Fruit fly (Drosophila melanogaster): ENCODE results near the gene tmod.

tmod gene

DNA sequence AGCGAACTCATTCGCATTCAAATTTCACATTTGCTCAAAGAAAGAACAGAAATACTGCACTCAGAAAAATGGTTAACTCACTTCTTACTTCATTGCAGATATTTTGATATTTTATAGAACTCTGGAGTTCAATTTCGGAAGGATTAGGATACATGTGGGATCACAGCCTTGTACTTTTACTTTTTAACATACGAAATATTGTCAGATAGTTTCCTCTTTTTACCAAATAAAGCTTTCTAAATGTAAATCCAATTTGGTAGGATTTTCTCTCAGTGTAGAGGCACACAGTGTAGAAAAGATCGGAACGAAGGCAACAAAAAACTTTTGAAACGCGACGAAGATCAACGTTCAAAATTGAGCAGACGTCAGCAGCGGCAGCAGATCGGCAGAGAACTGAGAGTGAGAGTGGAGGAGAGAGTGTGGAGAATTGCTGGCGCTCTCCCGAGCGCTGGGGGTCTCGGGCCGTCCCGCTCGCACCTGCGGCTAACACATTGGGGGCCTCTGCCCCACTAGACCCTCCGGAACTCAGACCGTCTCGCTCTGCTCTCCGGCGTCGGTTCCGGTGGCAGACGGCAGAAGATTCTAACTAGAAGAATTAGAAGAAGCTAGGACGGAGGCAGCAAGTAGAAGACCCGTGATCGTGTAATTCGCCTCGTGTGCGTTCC is at the start of gene tmod:
tmod (plus strand) TSS at position 619 of the 665 bp plus-strand sequence.
- peak; percentile 63 for TF ChIP-seq CG17801 (GFP tag; optimal IDR thresholded peaks at IDR 0.05; ENCODE audit: partially characterized antibody)

DNA sequence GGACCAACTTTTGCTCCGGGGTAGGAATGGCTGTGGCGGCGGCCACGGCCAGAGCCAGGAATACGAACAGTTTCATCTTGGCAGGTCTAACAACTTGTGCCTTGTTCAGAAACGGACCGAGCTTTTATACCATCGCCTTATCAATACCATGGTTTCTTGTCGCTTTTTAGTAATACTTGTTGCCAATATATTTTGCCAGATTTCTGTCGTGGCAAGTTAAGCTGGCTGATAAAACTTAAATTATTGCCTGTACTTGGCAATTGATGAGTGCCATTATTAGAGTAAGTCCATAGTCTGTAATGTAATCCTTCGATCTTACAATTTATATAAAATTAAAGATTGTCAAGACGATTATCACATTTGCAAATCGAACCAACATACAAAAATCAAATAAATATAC is 44.6 kb upstream of the tmod start, which contains the start of gene Jon99Fii:
Jon99Fii (minus strand) TSS at position 101 of the 400 bp plus-strand sequence.
- TF ChIP-seq CG17801 (GFP tag; optimal IDR thresholded peaks at IDR 0.05; ENCODE audit: partially characterized antibody): no peak

DNA sequence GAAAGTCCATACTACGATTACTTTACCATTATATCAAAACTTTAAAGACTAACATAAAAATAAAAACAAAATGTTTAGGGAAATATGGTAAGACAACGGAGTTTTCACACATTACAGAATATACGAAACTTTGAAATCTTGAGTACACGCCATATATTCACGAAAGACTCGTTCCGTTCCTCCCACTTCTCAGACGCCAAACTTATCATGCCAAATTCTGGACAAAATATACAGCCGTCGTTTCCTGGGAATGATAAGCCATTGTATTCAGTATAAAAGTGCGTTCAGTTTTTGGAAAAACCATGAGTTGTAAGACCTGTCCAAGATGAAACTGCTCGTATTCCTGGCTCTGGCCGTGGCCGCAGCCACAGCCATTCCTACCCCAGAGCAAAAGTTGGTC is 43.7 kb upstream of the tmod start, which contains the start of gene Jon99Fi:
Jon99Fi (plus strand) TSS at position 301 of the 400 bp plus-strand sequence.
- no peak for TF ChIP-seq CG17801 (GFP tag; optimal IDR thresholded peaks at IDR 0.05; ENCODE audit: partially characterized antibody)

DNA sequence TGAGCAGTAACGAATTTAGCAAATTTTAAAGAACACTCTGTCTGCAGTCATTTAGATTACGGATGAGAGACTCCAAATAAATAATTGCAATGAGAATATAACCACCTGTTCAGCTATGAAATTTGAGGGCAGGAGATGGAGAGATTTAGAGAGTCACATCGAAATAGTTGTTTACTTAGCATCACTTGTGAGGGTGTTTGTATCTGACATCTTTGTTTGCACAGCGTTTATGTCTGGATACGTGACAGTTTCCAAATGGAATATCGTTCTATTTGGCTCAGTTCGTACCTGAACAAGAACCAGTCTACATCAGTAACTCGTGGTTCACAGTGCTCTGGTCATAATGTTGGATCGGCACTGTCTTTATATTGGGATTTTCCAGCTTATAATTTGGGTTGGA is 42.6 kb upstream of the tmod start, which contains the start of gene PH4alphaSG2:
PH4alphaSG2 (plus strand) TSS at position 278 of the 400 bp plus-strand sequence.
- TF ChIP-seq CG17801 (GFP tag; optimal IDR thresholded peaks at IDR 0.05; ENCODE audit: partially characterized antibody): no peak

DNA sequence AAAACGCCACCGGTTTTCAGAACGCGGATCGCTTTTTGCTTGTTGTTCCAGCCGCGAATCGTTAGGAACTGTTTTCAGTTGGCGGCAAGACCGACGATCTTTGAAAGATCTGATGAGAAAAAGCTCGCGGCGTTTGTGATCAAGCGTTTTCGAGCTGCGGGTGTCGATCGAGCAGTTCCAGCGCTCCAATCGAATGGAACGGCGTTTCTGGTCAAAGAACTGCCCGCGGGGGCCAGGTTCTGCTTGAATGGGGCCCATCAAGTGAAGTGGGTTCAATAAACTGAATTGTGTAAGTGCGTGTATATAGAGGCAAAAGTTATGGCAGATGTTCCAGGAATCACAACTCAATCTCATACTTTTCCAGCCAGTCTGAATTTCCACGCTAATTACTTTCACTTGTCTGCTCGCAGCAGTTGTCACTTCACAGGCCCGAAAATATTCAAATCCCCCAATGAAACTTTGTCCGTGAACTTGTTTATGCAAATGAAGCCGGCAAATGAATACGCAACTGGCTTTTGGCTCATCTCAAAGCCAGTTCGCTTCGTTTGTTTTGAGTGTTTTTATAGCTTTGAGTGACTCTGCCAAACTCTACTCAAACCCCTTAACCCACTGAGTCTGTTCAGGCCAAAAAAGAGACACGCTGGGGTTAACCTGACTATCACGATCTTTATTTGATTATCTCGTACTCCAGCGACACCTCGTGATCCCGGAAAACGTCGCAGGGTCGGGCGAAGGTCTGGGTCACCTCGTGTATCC is 36.1 kb upstream of the tmod start, which contains the start of gene PH4alphaMP:
PH4alphaMP (minus strand) TSS at position 51 of the 756 bp plus-strand sequence.
- TF ChIP-seq CG17801 (GFP tag; optimal IDR thresholded peaks at IDR 0.05; ENCODE audit: partially characterized antibody): no peak

DNA sequence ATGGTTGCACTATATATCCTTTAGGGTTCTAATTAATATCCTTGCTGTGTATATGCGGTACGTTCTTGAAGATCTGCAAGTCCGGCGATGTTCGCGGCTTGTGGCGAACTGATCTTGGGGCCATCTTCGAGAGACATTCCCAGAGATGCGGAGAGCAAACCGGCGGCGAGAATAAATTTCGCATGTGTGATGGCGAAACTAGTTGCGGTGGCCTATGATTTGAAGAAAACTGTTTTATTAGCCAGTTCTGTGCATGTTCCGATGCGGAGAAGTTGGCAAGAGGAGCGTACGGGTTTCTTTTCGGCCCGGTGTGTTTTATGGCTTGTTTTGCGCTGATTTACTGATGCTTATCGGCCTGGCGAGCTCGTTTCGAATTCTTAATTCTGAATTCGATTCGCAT is 32.2 kb upstream of the tmod start, which contains the start of gene PH4alphaNE1:
PH4alphaNE1 (minus strand) TSS at position 101 of the 400 bp plus-strand sequence.
- TF ChIP-seq CG17801 (GFP tag; optimal IDR thresholded peaks at IDR 0.05; ENCODE audit: partially characterized antibody): no peak

DNA sequence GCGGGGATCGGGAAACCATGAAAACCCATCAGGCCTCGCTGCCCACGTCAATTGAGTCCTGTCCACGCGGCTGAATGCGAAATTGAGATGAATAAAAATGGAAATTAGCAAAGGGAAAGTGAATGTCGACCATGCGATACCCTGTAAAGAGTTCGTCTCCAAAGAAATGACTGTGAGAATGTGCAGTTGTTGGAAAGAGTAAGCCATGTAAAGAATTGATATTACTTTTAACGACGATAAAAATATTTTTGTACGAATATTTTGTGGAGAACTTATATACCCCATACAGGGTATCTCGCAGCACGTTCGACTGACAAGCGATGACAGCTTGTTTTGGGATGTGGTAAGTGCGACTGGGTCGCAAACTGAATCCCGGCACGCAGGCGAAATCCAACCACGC is 31.2 kb upstream of the tmod start:
- TF ChIP-seq CG17801 (GFP tag; optimal IDR thresholded peaks at IDR 0.05; ENCODE audit: partially characterized antibody): no peak

DNA sequence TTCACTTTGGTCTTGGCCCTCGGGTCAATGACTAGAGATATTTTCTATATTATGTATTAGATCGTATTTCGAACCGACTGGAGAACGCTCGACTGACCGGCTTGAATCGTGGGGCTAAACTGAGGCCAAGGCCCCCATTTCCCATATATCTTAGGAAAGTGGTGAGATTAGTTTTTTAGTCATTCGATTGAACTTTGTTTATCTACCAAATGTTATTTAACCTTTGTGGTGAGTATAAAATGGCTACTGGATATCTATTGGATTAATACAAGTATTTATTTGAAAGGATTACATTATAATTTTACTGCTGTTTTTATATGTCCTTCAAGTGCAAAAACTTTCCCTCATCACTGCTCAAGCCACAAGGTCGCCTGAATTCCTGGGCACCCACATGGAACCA is 29.0 kb upstream of the tmod start, which contains the start of gene CG31371:
CG31371 (minus strand) TSS at position 101 of the 400 bp plus-strand sequence.
- TF ChIP-seq CG17801 (GFP tag; optimal IDR thresholded peaks at IDR 0.05; ENCODE audit: partially characterized antibody): no peak

DNA sequence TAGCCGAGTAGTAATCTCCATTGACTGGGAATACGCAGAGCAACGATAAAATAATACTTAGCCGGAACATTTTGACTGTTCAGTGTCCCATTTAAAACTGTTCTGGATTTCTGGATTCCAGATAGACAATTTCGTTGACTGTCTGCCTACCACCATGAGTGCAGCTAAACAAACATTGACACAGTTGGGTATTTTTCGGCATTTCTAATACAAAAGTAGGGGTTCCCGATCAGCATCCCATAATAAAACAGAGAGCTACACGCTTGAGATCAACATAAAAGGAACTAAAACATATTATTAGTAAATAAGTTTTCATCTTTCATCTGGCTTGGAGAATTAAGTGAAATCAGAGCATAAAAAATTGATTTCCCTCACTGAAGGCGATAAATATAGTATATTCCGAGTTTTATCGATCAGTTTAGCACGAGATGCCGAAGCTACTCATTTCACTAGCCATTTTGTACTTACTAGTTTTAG is 26.8 kb upstream of the tmod start, which contains the start of the genes PH4alphaSG1 and CG15539:
PH4alphaSG1 (minus strand) TSS at position 101 of the 477 bp plus-strand sequence.
CG15539 (plus strand) TSS at position 427 of the 477 bp plus-strand sequence.
- TF ChIP-seq CG17801 (GFP tag; optimal IDR thresholded peaks at IDR 0.05; ENCODE audit: partially characterized antibody): no peak

DNA sequence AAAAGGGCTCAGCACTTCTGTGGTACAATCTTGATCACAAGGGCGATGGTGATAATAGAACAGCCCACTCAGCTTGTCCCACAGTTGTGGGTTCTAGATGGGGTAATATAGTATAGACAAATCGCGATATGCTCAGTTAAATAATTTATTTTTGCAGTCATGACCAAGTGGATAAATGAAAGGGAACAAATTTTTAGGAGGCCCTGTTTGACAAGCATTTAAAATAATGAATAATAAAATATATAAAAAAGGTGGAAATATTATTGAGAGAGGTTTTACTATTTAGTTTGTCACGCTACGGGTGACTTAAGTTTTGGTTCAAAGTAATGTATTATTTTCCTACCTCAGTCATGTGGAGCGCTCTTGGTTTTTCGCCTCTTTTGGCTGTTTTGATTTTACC is 24.7 kb upstream of the tmod start, which contains the start of gene CG34041:
CG34041 (plus strand) TSS at position 301 of the 400 bp plus-strand sequence.
- TF ChIP-seq CG17801 (GFP tag; optimal IDR thresholded peaks at IDR 0.05; ENCODE audit: partially characterized antibody): no peak

DNA sequence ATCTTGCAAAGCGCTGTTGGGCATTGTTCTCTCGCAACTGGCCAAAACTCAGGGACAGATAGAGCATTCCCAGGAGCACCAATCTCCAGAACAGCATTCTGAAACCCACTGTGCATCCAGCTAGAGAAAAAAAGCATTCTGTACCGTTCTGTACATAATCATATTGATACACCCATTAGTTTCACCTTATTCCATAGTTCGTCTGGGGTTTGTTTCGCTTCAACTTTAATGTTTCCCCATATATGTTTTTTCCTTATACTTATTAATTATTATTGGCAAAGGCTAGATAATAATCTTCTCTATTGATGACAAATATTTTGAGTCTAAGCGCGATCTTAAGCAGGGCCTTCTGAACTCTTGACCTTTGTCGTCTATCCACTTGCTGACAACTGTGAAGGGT is 20.3 kb upstream of the tmod start, which contains the start of gene PH4alphaNE2:
PH4alphaNE2 (minus strand) TSS at position 101 of the 400 bp plus-strand sequence.
- no peak for TF ChIP-seq CG17801 (GFP tag; optimal IDR thresholded peaks at IDR 0.05; ENCODE audit: partially characterized antibody)

DNA sequence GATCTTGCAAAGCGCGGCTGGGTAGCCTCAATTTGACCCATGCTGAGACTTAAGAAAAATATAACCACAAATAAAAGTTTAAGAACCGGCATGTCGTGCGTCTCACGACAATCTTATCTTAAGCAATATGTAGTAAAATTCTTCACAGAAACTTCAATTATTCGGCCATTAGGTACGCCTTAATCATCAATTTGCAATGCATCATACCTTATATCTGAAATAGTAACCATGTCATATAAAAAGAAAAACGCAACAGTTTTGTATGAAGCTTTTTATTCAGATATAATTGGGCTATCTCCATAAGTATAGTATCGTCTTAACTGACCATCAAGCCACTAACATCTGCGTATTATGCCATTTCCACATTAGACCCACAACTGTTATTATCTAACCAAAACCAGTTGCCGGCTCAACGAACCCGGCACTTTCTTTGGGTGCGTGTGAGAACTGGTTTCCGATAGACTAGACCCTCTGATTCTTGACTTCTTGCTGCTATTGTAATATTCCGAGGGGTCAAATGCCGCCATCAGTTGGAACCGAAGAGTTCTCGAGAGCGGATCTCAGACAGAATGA is 18.1 kb upstream of the tmod start, which contains the start of the genes CG31524 and CG9698:
CG31524 (minus strand) TSS at position 101 of the 573 bp plus-strand sequence.
CG9698 (plus strand) TSS at position 523 of the 573 bp plus-strand sequence.
- no peak for TF ChIP-seq CG17801 (GFP tag; optimal IDR thresholded peaks at IDR 0.05; ENCODE audit: partially characterized antibody)

DNA sequence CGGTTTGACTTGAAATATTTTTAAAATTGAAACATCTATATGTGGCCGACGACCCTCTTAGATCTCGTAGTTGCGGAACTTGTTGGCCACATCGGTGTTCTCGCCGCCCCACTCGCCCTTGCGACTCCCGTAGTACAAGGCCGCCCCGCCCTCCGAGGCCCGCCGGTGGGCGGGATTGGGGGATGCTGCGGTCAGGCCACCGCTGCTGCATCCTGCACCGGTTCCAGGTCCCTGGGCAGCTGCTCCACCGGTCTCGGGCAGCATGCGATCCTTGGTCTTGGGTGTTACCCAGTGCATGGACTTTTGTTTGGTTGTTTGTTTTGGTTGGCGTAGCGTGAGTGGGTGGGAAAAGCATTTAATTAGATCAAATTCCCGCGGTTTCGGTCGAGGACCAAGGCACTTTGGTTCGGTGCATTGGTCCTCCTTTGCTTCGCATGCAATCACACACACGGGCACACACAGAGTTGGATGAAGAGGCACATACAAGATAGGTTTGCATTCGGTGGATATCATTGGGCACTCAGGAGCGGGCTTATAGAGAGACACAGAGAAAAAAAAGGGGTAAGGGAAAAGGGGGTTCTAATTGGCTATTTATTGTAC is 14.0 kb upstream of the tmod start:
- no peak for TF ChIP-seq CG17801 (GFP tag; optimal IDR thresholded peaks at IDR 0.05; ENCODE audit: partially characterized antibody)

DNA sequence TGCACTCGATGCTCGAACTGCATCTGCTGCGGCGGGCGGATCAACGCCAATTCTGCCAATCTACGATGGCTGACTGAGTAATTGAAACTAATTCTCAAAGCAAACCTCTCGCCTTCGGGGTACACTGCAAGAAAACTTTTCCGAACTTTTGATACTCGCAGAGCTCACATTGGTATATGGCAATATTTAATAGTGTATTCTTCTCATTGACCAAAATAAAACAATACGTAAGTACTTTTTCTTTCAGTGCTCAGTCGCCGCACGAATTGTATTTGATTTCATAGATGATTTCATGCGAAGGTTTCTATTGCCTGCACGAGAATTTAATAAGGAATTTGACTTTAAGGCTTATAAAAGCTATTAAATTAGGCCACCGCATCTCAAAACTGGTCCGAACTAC is 6.8 kb upstream of the tmod start:
- no peak for TF ChIP-seq CG17801 (GFP tag; optimal IDR thresholded peaks at IDR 0.05; ENCODE audit: partially characterized antibody)

Measured in ovary, adult (tissue).